Worm (Caenorhabditis elegans) whole organism, L2 larva: Measurements from ENCODE around the gene sftb-1.

ENCODE experiments used
- ama-1 ChIP-seq: fragments of 150-350 bp; optimal IDR thresholded peaks from 2 replicates; lab custom pipeline; 2018; ENCODE audit warnings: inconsistent platforms
- blmp-1 ChIP-seq: sonication (generic microtip); optimal IDR thresholded peaks from 2 replicates; lab custom pipeline; 2017; ENCODE audit warnings: missing genetic modification characterization, mild to moderate bottlenecking, missing compliant biosample characterization, antibody characterized with exemption, moderate library complexity; ENCODE audit not compliant: insufficient read depth
- crh-2 ChIP-seq: sonication (generic microtip); optimal IDR thresholded peaks from 2 replicates; lab custom pipeline; 2017; ENCODE audit warnings: missing biosample characterization, missing genetic modification characterization
- egl-27 ChIP-seq: sonication (generic microtip); optimal IDR thresholded peaks from 3 replicates; lab custom pipeline; 2017; ENCODE audit warnings: missing biosample characterization, missing genetic modification reagents, missing genetic modification characterization
- fos-1 ChIP-seq: fragments of 150-350 bp; optimal IDR thresholded peaks from 2 replicates; lab custom pipeline; 2014; ENCODE audit warnings: missing biosample characterization, missing genetic modification characterization
- lsy-2 ChIP-seq, 2 experiments: fragments of 150-350 bp in 1 of 2; sonication (generic microtip) in 1 of 2; optimal IDR thresholded peaks; 2 replicates each; lab custom pipeline; 2014 to 2017; ENCODE audit warnings: missing biosample characterization in 2 of 2, missing genetic modification characterization in 2 of 2
- nhr-237 ChIP-seq: fragments of 150-350 bp; optimal IDR thresholded peaks from 2 replicates; lab custom pipeline; 2014; ENCODE audit warnings: missing biosample characterization, missing genetic modification characterization
- nhr-25 ChIP-seq: fragments of 150-350 bp; sonication (generic microtip); optimal IDR thresholded peaks from 3 replicates; lab custom pipeline; 2014; ENCODE audit warnings: missing biosample characterization, missing genetic modification characterization
- unc-62 ChIP-seq: fragments of 150-350 bp; optimal IDR thresholded peaks from 2 replicates; lab custom pipeline; 2014; ENCODE audit warnings: missing biosample characterization, missing genetic modification reagents, missing genetic modification characterization

DNA sequence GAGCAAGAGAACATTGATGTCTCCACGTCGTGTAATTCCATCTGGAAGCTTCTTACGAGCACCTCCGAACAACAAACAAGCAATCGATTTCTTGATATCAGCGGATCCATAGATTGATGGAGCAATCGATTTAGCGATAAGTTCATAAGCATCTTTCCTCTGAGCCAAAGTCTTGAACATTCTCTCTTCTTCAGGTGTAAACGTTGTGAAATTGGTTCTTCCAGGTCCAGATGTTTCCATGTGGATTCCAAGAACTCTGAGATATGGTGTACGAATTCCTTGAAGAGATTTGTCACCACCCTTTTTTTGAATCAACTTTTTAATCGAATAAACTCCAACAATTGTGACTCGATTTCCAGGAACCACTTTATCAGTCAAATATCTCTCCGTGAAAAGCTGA lies 20.9 kb upstream of the sftb-1 start:
- TF ChIP-seq nhr-25 (no peak), crh-2 (tag; lab: Kevin White, UChicago) (no peak), blmp-1 (tag; lab: Kevin White, UChicago) (no peak), fos-1 (no peak), unc-62 (no peak), ama-1 (lab: Kevin White, UChicago) (no peak), lsy-2 (tag; optimal IDR thresholded peaks at IDR 0.05; lab: Kevin White, UChicago) (no peak), egl-27 (tag; lab: Kevin White, UChicago) (no peak), nhr-237 (no peak)
